Fruit fly (Drosophila melanogaster) whole organism, adult: ENCODE data around the gene CG31098.

Experiments used
- CG11617 ChIP-seq: fragments of 200-800 bp; sonication (Bioruptor generic); optimal IDR thresholded peaks from 2 replicates; lab custom pipeline; 2017; ENCODE audit warnings: mild to moderate bottlenecking, missing biosample characterization, missing genetic modification reagents, missing genetic modification characterization
- CG12768 ChIP-seq: fragments of 200-800 bp; sonication (Bioruptor generic); optimal IDR thresholded peaks from 2 replicates; lab custom pipeline; 2017; ENCODE audit warnings: missing biosample characterization, missing genetic modification characterization, mild to moderate bottlenecking, moderate library complexity, missing genetic modification reagents
- CG14711 ChIP-seq: fragments of 200-800 bp; sonication (Bioruptor generic); optimal IDR thresholded peaks from 2 replicates; lab custom pipeline; 2018; ENCODE audit warnings: missing biosample characterization, mild to moderate bottlenecking, missing genetic modification characterization, moderate library complexity
- CG1620 ChIP-seq: fragments of 200-800 bp; sonication (Bioruptor generic); optimal IDR thresholded peaks from 2 replicates; lab custom pipeline; 2016; ENCODE audit warnings: missing biosample characterization, missing genetic modification characterization
- CG33017 ChIP-seq: fragments of 200-800 bp; sonication (Bioruptor generic); optimal IDR thresholded peaks from 2 replicates; lab custom pipeline; 2018; ENCODE audit warnings: missing biosample characterization, mild to moderate bottlenecking, missing genetic modification characterization, moderate library complexity
- CG5204 ChIP-seq: fragments of 200-800 bp; sonication (Bioruptor generic); optimal IDR thresholded peaks from 2 replicates; lab custom pipeline; 2016; ENCODE audit warnings: missing biosample characterization, missing genetic modification characterization
- CG7045 ChIP-seq: fragments of 200-800 bp; sonication (Bioruptor generic); optimal IDR thresholded peaks from 2 replicates; lab custom pipeline; 2017; ENCODE audit warnings: missing biosample characterization, mild to moderate bottlenecking, missing genetic modification characterization
- CG7101 ChIP-seq: fragments of 200-800 bp; sonication (Bioruptor generic); optimal IDR thresholded peaks from 2 replicates; lab custom pipeline; 2018; ENCODE audit warnings: missing biosample characterization, mild to moderate bottlenecking, missing genetic modification characterization, moderate library complexity
- Clk ChIP-seq: fragments of 200-800 bp; sonication (Bioruptor generic); optimal IDR thresholded peaks from 2 replicates; lab custom pipeline; 2017; ENCODE audit warnings: missing biosample characterization, missing genetic modification characterization
- Crg-1 ChIP-seq: fragments of 200-800 bp; sonication (Bioruptor generic); optimal IDR thresholded peaks from 2 replicates; lab custom pipeline; 2016; ENCODE audit warnings: missing biosample characterization, missing genetic modification characterization
- Hr96 ChIP-seq: fragments of 200-800 bp; sonication (Bioruptor generic); optimal IDR thresholded peaks from 2 replicates; lab custom pipeline; 2016; ENCODE audit warnings: missing biosample characterization, missing genetic modification characterization
- Mnt ChIP-seq: fragments of 200-800 bp; sonication (Bioruptor generic); optimal IDR thresholded peaks from 2 replicates; lab custom pipeline; 2016; ENCODE audit warnings: missing biosample characterization, mild to moderate bottlenecking, missing genetic modification characterization
- bab1 ChIP-seq: fragments of 200-800 bp; sonication (Bioruptor generic); optimal IDR thresholded peaks from 3 replicates; lab custom pipeline; 2019; ENCODE audit warnings: missing biosample characterization, mild to moderate bottlenecking, missing genetic modification characterization, moderate library complexity
- cic ChIP-seq: fragments of 200-800 bp; sonication (Bioruptor generic); optimal IDR thresholded peaks from 2 replicates; lab custom pipeline; 2017; ENCODE audit warnings: missing biosample characterization, mild to moderate bottlenecking, missing genetic modification characterization, moderate library complexity
- cnc ChIP-seq, 2 experiments: fragments of >200 bp; optimal IDR thresholded peaks; 2 replicates each; lab custom pipeline; 2017
- kay ChIP-seq: fragments of 200-800 bp; sonication (Bioruptor generic); peaks from one replicate; lab custom pipeline; 2016; ENCODE audit warnings: missing biosample characterization, missing genetic modification characterization, borderline replicate concordance
- ovo ChIP-seq: fragments of 200-800 bp; sonication (Bioruptor generic); optimal IDR thresholded peaks from 2 replicates; lab custom pipeline; 2016; ENCODE audit warnings: missing biosample characterization, missing genetic modification characterization
- pad ChIP-seq: fragments of 200-800 bp; sonication (Bioruptor generic); optimal IDR thresholded peaks from 3 replicates; lab custom pipeline; 2017; ENCODE audit warnings: missing biosample characterization, missing genetic modification characterization, mild to moderate bottlenecking, moderate library complexity, missing genetic modification reagents
- tj ChIP-seq: fragments of 200-800 bp; sonication (Bioruptor generic); optimal IDR thresholded peaks from 3 replicates; lab custom pipeline; 2017; ENCODE audit warnings: missing biosample characterization, mild to moderate bottlenecking, missing genetic modification characterization, moderate library complexity
- toe ChIP-seq: fragments of 200-800 bp; sonication (Bioruptor generic); optimal IDR thresholded peaks from 2 replicates; lab custom pipeline; 2016; ENCODE audit warnings: missing biosample characterization, missing genetic modification characterization

CG31098 gene

DNA sequence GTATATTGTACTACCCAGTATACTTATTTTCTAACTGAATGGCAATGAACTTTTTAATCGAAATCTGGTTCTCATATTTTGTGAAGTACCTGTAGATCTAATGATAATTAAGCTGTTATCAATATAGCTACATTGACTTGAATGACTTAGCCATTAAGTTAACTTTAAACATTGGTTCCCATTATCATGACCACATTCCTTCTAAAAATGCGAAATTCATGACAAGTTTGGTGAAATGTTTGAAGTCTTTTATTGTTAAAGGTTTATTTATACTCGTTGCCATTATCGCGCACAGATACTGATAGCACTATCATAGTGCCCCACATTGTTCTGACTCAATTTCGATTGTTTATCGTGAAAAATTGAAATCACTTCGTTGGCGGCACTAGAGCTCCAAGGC, 28.1 kb upstream of the CG31098 start:
- no peak for TF ChIP-seq CG33017 (tag; lab: Kevin White, UChicago)
- TF ChIP-seq CG14711 (tag; lab: Kevin White, UChicago) = no peak
- no peak for TF ChIP-seq CG1620
- no peak for TF ChIP-seq ovo
- no peak for TF ChIP-seq CG5204 (GFP tag; lab: Kevin White, UChicago)
- TF ChIP-seq Hr96 = no peak
- no peak for TF ChIP-seq tj (GFP tag; lab: Kevin White, UChicago)
- no peak for TF ChIP-seq Clk (GFP tag; lab: Kevin White, UChicago)
- TF ChIP-seq cic = no peak
- TF ChIP-seq bab1 = no peak
- no peak for TF ChIP-seq kay
- TF ChIP-seq Crg-1 (GFP tag; lab: Kevin White, UChicago) = no peak
- no peak for TF ChIP-seq pad (GFP tag; lab: Kevin White, UChicago)
- TF ChIP-seq cnc (optimal IDR thresholded peaks at IDR 0.05; lab: Kevin White, UChicago) = no peak
- no peak for TF ChIP-seq CG11617 (GFP tag; lab: Kevin White, UChicago)

DNA sequence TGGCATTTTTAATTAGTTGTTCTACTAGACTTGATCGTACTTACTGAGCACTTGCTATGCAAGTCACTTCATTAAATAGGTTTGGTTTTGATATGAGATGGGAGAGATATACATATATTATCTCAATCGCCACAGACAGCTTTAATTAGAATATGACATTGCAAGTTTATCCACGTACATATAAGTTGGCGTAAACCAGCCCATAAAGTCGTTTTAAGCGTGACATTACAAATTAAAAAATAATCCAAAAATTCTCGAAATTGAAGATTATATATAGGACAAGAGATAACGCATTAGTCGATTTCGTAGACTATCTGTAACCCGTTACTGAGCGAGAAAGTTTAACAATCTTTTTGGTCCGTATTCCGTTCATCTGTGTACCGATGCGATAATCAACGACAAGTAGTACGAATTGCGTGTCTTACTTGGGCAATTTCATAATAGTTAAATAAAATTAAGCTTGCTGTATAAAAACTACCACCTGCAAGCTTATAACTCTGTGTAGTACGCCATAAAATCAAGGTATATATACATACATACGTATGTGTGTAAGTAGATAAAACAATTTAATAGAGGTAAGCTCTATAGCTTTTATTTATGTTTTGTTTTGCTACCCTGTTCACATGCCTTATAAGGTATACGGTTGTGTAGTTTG, 27.4 kb upstream of the CG31098 start, which contains the start of gene CG10560:
Gene CG10560 (minus strand): TSS at position 51 of the 655 bp plus-strand sequence.
- TF ChIP-seq kay = peak; percentile 74
- no peak for TF ChIP-seq CG1620
- peak; percentile 27 for TF ChIP-seq cic
- TF ChIP-seq cnc (optimal IDR thresholded peaks at IDR 0.05; lab: Kevin White, UChicago) = peak; percentile 19 to 51

- TF ChIP-seq CG7101 (tag; lab: Kevin White, UChicago) = no peak
- no peak for TF ChIP-seq CG12768
- TF ChIP-seq CG11617 (GFP tag; lab: Kevin White, UChicago) = no peak
- no peak for TF ChIP-seq bab1
- TF ChIP-seq ovo = no peak
- TF ChIP-seq cic = no peak
- no peak for TF ChIP-seq pad (GFP tag; lab: Kevin White, UChicago)
- TF ChIP-seq cnc (optimal IDR thresholded peaks at IDR 0.05; lab: Kevin White, UChicago) = no peak
- TF ChIP-seq Clk (GFP tag; lab: Kevin White, UChicago) = no peak
- TF ChIP-seq toe (GFP tag; lab: Kevin White, UChicago) = no peak
- no peak for TF ChIP-seq CG7045 (GFP tag; lab: Kevin White, UChicago)
- TF ChIP-seq CG33017 (tag; lab: Kevin White, UChicago) = no peak
- TF ChIP-seq tj (GFP tag; lab: Kevin White, UChicago) = no peak
- no peak for TF ChIP-seq Hr96
- TF ChIP-seq Crg-1 (GFP tag; lab: Kevin White, UChicago) = no peak
- no peak for TF ChIP-seq CG1620
- no peak for TF ChIP-seq Mnt
- TF ChIP-seq kay = no peak
Measured at dm6 chr3R:25318011-25318410, 25.2 kb upstream of the CG31098 start, which contains the start of gene CG10553. Gene CG10553, minus strand, starts transcription at chr3R:25318111.

- peak; percentile 20 for TF ChIP-seq cic
- TF ChIP-seq CG33017 (tag; lab: Kevin White, UChicago) = no peak
- peak; percentile 73 for TF ChIP-seq kay
- no peak for TF ChIP-seq Hr96
- TF ChIP-seq CG1620 = no peak
Measured at dm6 chr3R:25316016-25316415, 23.2 kb upstream of the CG31098 start, which contains the start of gene CG10559. Gene CG10559, minus strand, starts transcription at chr3R:25316116.

DNA sequence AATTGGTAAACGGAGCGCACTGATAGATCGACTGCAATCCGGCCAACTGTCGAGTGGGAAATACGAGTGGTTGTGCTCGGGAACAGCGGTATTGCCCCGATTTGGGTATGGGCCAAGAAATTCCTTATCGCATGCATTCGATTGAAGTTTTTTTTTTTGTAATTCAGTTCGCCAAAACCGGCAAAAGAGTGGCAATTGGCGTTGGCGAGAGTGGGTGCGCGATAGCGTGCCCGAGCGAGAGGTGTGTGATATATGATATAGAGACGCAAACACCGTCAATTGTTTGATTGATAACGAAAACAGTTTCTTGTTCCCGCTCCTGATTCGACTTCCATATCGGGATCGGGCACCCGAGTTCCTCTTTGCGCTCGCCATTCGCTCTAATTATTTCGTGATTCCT, 21.0 kb upstream of the CG31098 start, which contains the start of gene CG31087:
Gene CG31087 (minus strand): TSS at position 63 of the 400 bp plus-strand sequence.
- TF ChIP-seq toe (GFP tag; lab: Kevin White, UChicago) = no peak
- TF ChIP-seq cic = peak; percentile 63
- no peak for TF ChIP-seq ovo

DNA sequence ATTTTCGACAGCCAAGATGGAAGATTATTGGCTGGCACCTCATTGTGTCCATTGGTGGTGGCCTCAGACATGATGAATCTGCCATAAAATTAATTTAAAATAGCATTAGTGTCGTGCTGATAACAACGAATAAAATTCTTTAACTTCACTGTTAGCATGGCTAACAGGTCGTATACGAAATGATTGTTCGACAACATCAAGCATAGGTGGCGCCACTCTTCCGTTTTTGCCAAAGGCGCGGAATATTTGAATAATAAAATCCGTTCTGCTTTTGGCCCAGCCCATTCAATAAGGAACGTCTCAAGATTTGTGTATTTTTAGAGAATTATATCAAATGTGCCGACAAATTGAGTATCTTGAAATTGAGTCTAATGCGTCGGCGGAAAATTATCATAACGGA, 19.8 kb upstream of the CG31098 start:
- peak; percentile 26 for TF ChIP-seq toe (GFP tag; lab: Kevin White, UChicago)
- TF ChIP-seq CG7045 (GFP tag; lab: Kevin White, UChicago) = no peak

- no peak for TF ChIP-seq tj (GFP tag; lab: Kevin White, UChicago)
- no peak for TF ChIP-seq toe (GFP tag; lab: Kevin White, UChicago)
- no peak for TF ChIP-seq CG7045 (GFP tag; lab: Kevin White, UChicago)
- no peak for TF ChIP-seq kay
- TF ChIP-seq pad (GFP tag; lab: Kevin White, UChicago) = no peak
- TF ChIP-seq CG33017 (tag; lab: Kevin White, UChicago) = no peak
- TF ChIP-seq CG1620 = no peak
- no peak for TF ChIP-seq CG12768
- TF ChIP-seq cic = no peak
- TF ChIP-seq CG7101 (tag; lab: Kevin White, UChicago) = no peak
Measured at dm6 chr3R:25310843-25311242, 18.1 kb upstream of the CG31098 start, which contains the start of gene CG31099. Gene CG31099, minus strand, starts transcription at chr3R:25310943.

DNA sequence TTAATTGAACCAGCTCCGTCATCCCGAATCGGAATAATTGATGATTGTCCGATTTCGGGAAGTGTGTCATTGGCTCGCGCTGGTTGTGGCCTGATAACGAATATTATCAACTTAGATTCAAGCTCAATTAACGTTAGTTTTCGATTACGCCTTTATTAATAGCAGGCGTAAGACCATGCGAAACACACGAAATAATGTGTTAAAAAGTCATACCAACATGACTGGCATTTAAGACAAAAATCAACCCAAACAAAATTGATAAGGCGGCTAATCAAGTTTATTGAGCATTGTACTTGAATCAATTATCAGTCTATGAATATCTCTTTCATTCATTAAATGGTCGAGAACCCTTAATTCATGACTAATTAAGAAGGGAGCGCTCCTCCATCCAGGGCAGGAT, 16.4 kb upstream of the CG31098 start:
- TF ChIP-seq cic (peak; percentile 5), Crg-1 (GFP tag; lab: Kevin White, UChicago) (no peak)
